Fruit fly (Drosophila melanogaster) whole organism, embryonic: Measurements from ENCODE around the gene BtbVII.

Experiments
- CG10979 ChIP-seq: fragments of 200-800 bp; sonication (Bioruptor generic); optimal IDR thresholded peaks from 2 replicates; lab custom pipeline; 2018; ENCODE audit warnings: missing biosample characterization, mild to moderate bottlenecking, missing genetic modification characterization, moderate library complexity
- CG11398 ChIP-seq: fragments of 200-800 bp; sonication (Bioruptor generic); optimal IDR thresholded peaks from 2 replicates; lab custom pipeline; 2016; ENCODE audit warnings: missing biosample characterization, missing genetic modification characterization
- CG11696 ChIP-seq: fragments of 200-800 bp; sonication (Bioruptor generic); IDR thresholded peaks from 2 replicates; pipeline ENCODE4 v1.3.6; 2022; ENCODE audit warnings: missing biosample characterization, missing genetic modification characterization
- CG12104 ChIP-seq: fragments of 200-800 bp; sonication (Bioruptor generic); optimal IDR thresholded peaks from 3 replicates; lab custom pipeline; 2016; ENCODE audit warnings: missing biosample characterization, missing genetic modification characterization
- CG12942 ChIP-seq: fragments of 200-800 bp; sonication (Bioruptor generic); optimal IDR thresholded peaks from 3 replicates; lab custom pipeline; 2016; ENCODE audit warnings: missing biosample characterization, missing genetic modification characterization
- CG13296 ChIP-seq: fragments of 200-800 bp; sonication (Bioruptor generic); optimal IDR thresholded peaks from 3 replicates; lab custom pipeline; 2018; ENCODE audit warnings: missing biosample characterization, mild to moderate bottlenecking, missing genetic modification characterization
- CG17186 ChIP-seq: fragments of 200-800 bp; sonication (Bioruptor generic); optimal IDR thresholded peaks from 3 replicates; lab custom pipeline; 2017; ENCODE audit warnings: missing biosample characterization, missing genetic modification reagents, missing genetic modification characterization
- CG18476 ChIP-seq: fragments of 200-800 bp; sonication (Bioruptor generic); optimal IDR thresholded peaks from 2 replicates; lab custom pipeline; 2016; ENCODE audit warnings: missing biosample characterization, mild to moderate bottlenecking, missing genetic modification characterization
- CG30431 ChIP-seq: fragments of 200-800 bp; sonication (Bioruptor generic); optimal IDR thresholded peaks from 2 replicates; lab custom pipeline; 2017; ENCODE audit warnings: missing biosample characterization, missing genetic modification characterization
- CG31388 ChIP-seq: fragments of 200-800 bp; sonication (Bioruptor generic); optimal IDR thresholded peaks from 2 replicates; lab custom pipeline; 2016; ENCODE audit warnings: missing biosample characterization, missing genetic modification characterization
- CG33557 ChIP-seq: fragments of 200-800 bp; sonication (Bioruptor generic); optimal IDR thresholded peaks from 2 replicates; lab custom pipeline; 2019; ENCODE audit warnings: missing biosample characterization, mild to moderate bottlenecking, missing genetic modification characterization, moderate library complexity
- CG34422 ChIP-seq: fragments of 200-800 bp; sonication (Bioruptor generic); IDR thresholded peaks from 3 replicates; pipeline ENCODE4 v1.3.6; 2022; ENCODE audit warnings: missing biosample characterization, missing genetic modification characterization
- CG4404 ChIP-seq: fragments of 200-800 bp; sonication (Bioruptor generic); IDR thresholded peaks from 2 replicates; pipeline ENCODE4 v1.3.6; 2022; ENCODE audit warnings: missing biosample characterization, missing genetic modification characterization
- CG6175 ChIP-seq: fragments of 200-800 bp; sonication (Bioruptor generic); IDR thresholded peaks from 3 replicates; pipeline ENCODE4 v1.3.6; 2022; ENCODE audit warnings: missing biosample characterization, missing genetic modification characterization
- CG7372 ChIP-seq: fragments of 200-800 bp; sonication (Bioruptor generic); IDR thresholded peaks from 2 replicates; pipeline ENCODE4 v1.3.6; 2022; ENCODE audit warnings: missing biosample characterization, missing genetic modification characterization
- CG9727 ChIP-seq: fragments of 200-800 bp; sonication (Bioruptor generic); optimal IDR thresholded peaks from 3 replicates; lab custom pipeline; 2017; ENCODE audit warnings: missing biosample characterization, mild to moderate bottlenecking, missing genetic modification characterization
- CG9932 ChIP-seq: fragments of 200-800 bp; sonication (Bioruptor generic); IDR thresholded peaks from 2 replicates; pipeline ENCODE4 v1.3.6; 2022; ENCODE audit warnings: missing biosample characterization, missing genetic modification characterization
- CHES-1-like ChIP-seq: fragments of 200-800 bp; sonication (Bioruptor generic); optimal IDR thresholded peaks from 2 replicates; lab custom pipeline; 2016; ENCODE audit warnings: missing biosample characterization, missing genetic modification characterization
- CTCF ChIP-seq: fragments of 200-800 bp; sonication (Bioruptor generic); optimal IDR thresholded peaks from 2 replicates; lab custom pipeline; 2017; ENCODE audit warnings: missing biosample characterization, mild to moderate bottlenecking, missing genetic modification characterization, moderate library complexity
- Dbx ChIP-seq: fragments of 200-800 bp; sonication (Bioruptor generic); IDR thresholded peaks from 3 replicates; pipeline ENCODE4 v1.3.6; 2022; ENCODE audit warnings: missing biosample characterization, missing genetic modification characterization
- Dek ChIP-seq: fragments of 200-800 bp; sonication (Bioruptor generic); optimal IDR thresholded peaks from 3 replicates; lab custom pipeline; 2019; ENCODE audit warnings: missing biosample characterization, mild to moderate bottlenecking, missing genetic modification characterization, moderate library complexity
- Dfd ChIP-seq, 2 experiments: fragments of >200 bp; optimal IDR thresholded peaks; 2 replicates each; lab custom pipeline; 2017; ENCODE audit warnings: missing biosample characterization in 2 of 2, missing genetic modification characterization in 2 of 2
- Doc2 ChIP-seq: fragments of 200-800 bp; sonication (Bioruptor generic); IDR thresholded peaks from 2 replicates; pipeline ENCODE4 v1.3.6; 2022; ENCODE audit warnings: missing biosample characterization, missing genetic modification characterization
- Fer3 ChIP-seq: fragments of 200-800 bp; sonication (Bioruptor generic); optimal IDR thresholded peaks from 2 replicates; lab custom pipeline; 2018; ENCODE audit warnings: missing biosample characterization, mild to moderate bottlenecking, missing genetic modification characterization, moderate library complexity
- Jarid2 ChIP-seq: fragments of 200-800 bp; sonication (Bioruptor generic); optimal IDR thresholded peaks from 3 replicates; lab custom pipeline; 2017; ENCODE audit warnings: mild to moderate bottlenecking, missing biosample characterization, missing genetic modification reagents, missing genetic modification characterization
- Scr ChIP-seq: fragments of 200-800 bp; sonication (Bioruptor generic); IDR thresholded peaks from 2 replicates; pipeline ENCODE4 v1.3.6; 2022; ENCODE audit warnings: missing biosample characterization, missing genetic modification characterization; ENCODE audit not compliant: partially characterized antibody
- Sox100B ChIP-seq: fragments of 200-800 bp; sonication (Bioruptor generic); optimal IDR thresholded peaks from 3 replicates; lab custom pipeline; 2018; ENCODE audit warnings: missing biosample characterization, mild to moderate bottlenecking, missing genetic modification characterization
- Taf1 ChIP-seq: fragments of 200-800 bp; sonication (Bioruptor generic); IDR thresholded peaks from 2 replicates; pipeline ENCODE4 v1.3.6; 2022; ENCODE audit warnings: missing biosample characterization, missing genetic modification characterization
- Xrp1 ChIP-seq: fragments of 200-800 bp; sonication (Bioruptor generic); IDR thresholded peaks from 2 replicates; pipeline ENCODE4 v1.3.6; 2022; ENCODE audit warnings: missing biosample characterization, missing genetic modification characterization
- amos ChIP-seq: fragments of 200-800 bp; sonication (Bioruptor generic); IDR thresholded peaks from 2 replicates; pipeline ENCODE4 v1.3.6; 2022; ENCODE audit warnings: missing biosample characterization, missing genetic modification characterization; ENCODE audit not compliant: partially characterized antibody
- az2 ChIP-seq: fragments of 200-800 bp; sonication (Bioruptor generic); optimal IDR thresholded peaks from 3 replicates; lab custom pipeline; 2016; ENCODE audit warnings: missing biosample characterization, missing genetic modification characterization
- caup ChIP-seq: fragments of 200-800 bp; sonication (Bioruptor generic); optimal IDR thresholded peaks from 3 replicates; lab custom pipeline; 2017; ENCODE audit warnings: missing biosample characterization, mild to moderate bottlenecking, missing genetic modification characterization, moderate library complexity; ENCODE audit not compliant: severe bottlenecking
- en ChIP-seq: fragments of 200-800 bp; sonication (Bioruptor generic); optimal IDR thresholded peaks from 2 replicates; lab custom pipeline; 2016; ENCODE audit warnings: missing biosample characterization, missing genetic modification characterization
- grn ChIP-seq: fragments of 200-800 bp; sonication (Bioruptor generic); optimal IDR thresholded peaks from 3 replicates; lab custom pipeline; 2017; ENCODE audit warnings: missing biosample characterization, missing genetic modification characterization
- ken ChIP-seq: fragments of 200-800 bp; sonication (Bioruptor generic); IDR thresholded peaks from 3 replicates; pipeline ENCODE4 v1.3.6; 2022; ENCODE audit warnings: missing biosample characterization, missing genetic modification characterization
- knrl ChIP-seq: fragments of 200-800 bp; sonication (Bioruptor generic); IDR thresholded peaks from 3 replicates; pipeline ENCODE4 v1.3.6; 2022; ENCODE audit warnings: missing biosample characterization, missing genetic modification characterization; ENCODE audit not compliant: partially characterized antibody
- mirr ChIP-seq: fragments of 200-800 bp; sonication (Bioruptor generic); optimal IDR thresholded peaks from 3 replicates; lab custom pipeline; 2018; ENCODE audit warnings: missing biosample characterization, mild to moderate bottlenecking, missing genetic modification characterization
- org-1 ChIP-seq: fragments of 200-800 bp; sonication (Bioruptor generic); optimal IDR thresholded peaks from 2 replicates; lab custom pipeline; 2017; ENCODE audit warnings: missing biosample characterization, missing genetic modification characterization
- peb ChIP-seq: fragments of 200-800 bp; sonication (Bioruptor generic); IDR thresholded peaks from 2 replicates; pipeline ENCODE4 v1.3.6; 2022; ENCODE audit warnings: missing biosample characterization, missing genetic modification characterization
- pnt ChIP-seq: fragments of 200-800 bp; sonication (Bioruptor generic); optimal IDR thresholded peaks from 3 replicates; lab custom pipeline; 2016; ENCODE audit warnings: missing biosample characterization, missing genetic modification characterization
- pzg ChIP-seq: fragments of 200-800 bp; sonication (Bioruptor generic); optimal IDR thresholded peaks from 3 replicates; lab custom pipeline; 2018; ENCODE audit warnings: missing biosample characterization, mild to moderate bottlenecking, missing genetic modification characterization, moderate library complexity
- seq ChIP-seq: fragments of 200-800 bp; sonication (Bioruptor generic); IDR thresholded peaks from 2 replicates; pipeline ENCODE4 v1.3.6; 2022; ENCODE audit warnings: missing biosample characterization, missing genetic modification characterization
- sisA ChIP-seq: fragments of 200-800 bp; sonication (Bioruptor generic); IDR thresholded peaks from 2 replicates; pipeline ENCODE4 v1.3.6; 2022; ENCODE audit warnings: missing biosample characterization, missing genetic modification characterization
- ssp ChIP-seq: fragments of 200-800 bp; sonication (Bioruptor generic); IDR thresholded peaks from 2 replicates; pipeline ENCODE4 v1.3.6; 2022; ENCODE audit warnings: missing biosample characterization, missing genetic modification characterization
- tgo ChIP-seq: fragments of 200-800 bp; sonication (Bioruptor generic); IDR thresholded peaks from 3 replicates; pipeline ENCODE4 v1.3.6; 2022; ENCODE audit warnings: missing biosample characterization, missing genetic modification characterization
- tna ChIP-seq: fragments of 200-800 bp; sonication (Bioruptor generic); IDR thresholded peaks from 2 replicates; pipeline ENCODE4 v1.3.6; 2022; ENCODE audit warnings: missing biosample characterization, missing genetic modification characterization; ENCODE audit not compliant: partially characterized antibody
- unpg ChIP-seq: fragments of 200-800 bp; sonication (Bioruptor generic); optimal IDR thresholded peaks from 3 replicates; lab custom pipeline; 2018; ENCODE audit warnings: missing biosample characterization, mild to moderate bottlenecking, missing genetic modification characterization, moderate library complexity
- vfl ChIP-seq: fragments of 200-800 bp; sonication (Bioruptor generic); optimal IDR thresholded peaks from 2 replicates; lab custom pipeline; 2016; ENCODE audit warnings: missing biosample characterization, missing genetic modification characterization
- yki ChIP-seq: fragments of >200 bp; optimal IDR thresholded peaks from 3 replicates; lab custom pipeline; 2018

BtbVII gene

DNA sequence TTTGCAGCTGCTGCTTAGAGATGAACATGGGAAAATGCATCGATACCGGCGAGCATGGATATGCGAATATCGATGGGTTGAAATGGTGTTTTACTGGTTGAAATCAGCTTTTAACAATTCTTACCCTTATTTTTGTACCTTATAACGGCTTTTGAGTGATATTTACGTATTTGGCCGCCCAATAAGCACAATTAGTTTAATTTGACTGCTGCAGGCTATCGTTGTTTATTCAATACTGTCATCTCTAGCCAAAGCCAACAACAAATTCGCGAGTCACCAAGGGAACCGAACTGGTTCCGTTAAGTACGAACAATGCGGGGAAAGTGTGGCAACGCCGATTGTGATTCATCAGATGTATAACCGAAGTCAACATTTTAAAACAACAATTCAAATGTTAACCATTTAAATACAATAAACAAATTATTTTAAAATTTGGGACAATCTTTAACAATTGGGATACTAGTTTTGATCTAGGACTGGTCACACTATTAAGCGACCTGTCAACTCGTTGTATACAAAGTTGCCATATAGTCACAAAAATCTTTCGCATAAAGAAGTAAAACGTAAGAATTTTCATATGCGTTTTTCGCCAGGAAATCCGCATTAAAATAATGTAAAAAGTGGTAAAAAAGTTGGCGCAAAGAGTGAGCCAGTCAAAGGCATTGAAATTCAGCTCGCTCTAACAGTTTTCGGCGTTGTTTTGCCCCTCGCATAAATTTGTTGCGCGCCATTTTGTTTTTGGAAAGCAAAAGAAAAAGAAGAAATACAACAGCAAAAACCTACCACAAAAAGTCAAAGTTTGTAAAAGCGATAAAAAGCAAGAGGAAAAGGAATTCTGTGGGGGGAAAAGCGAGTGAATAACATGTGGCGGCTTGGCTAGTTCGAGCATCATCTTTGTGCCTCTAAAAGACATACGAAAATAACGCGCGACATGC, at the start of gene BtbVII, which contains the start of gene Usp5 (continued):
- TF ChIP-seq tgo (GFP tag; lab: Robert Waterston, UW), result peak; percentile 60; the same call in 1 of the 3 replicates
- TF ChIP-seq CTCF (GFP tag; lab: Kevin White, UChicago), result no peak
- TF ChIP-seq Scr (GFP tag; lab: Robert Waterston, UW), result peak; percentile 99
- no peak for TF ChIP-seq seq (GFP tag; lab: Robert Waterston, UW)
- TF ChIP-seq Fer3 (tag; lab: Kevin White, UChicago), result peak; percentile 50
- no peak for TF ChIP-seq CG17186 (GFP tag; lab: Kevin White, UChicago)
- no peak for TF ChIP-seq CG7372 (GFP tag; lab: Robert Waterston, UW)
- TF ChIP-seq pzg (GFP tag; lab: Kevin White, UChicago), result peak; percentile 91
- TF ChIP-seq CG11398 (GFP tag; lab: Kevin White, UChicago), result peak; percentile 29
- peak; percentile 62 for TF ChIP-seq mirr (GFP tag; lab: Kevin White, UChicago)
- TF ChIP-seq Jarid2, result no peak
- TF ChIP-seq Xrp1 (GFP tag; lab: Robert Waterston, UW), result peak; percentile 71
- TF ChIP-seq CHES-1-like (GFP tag; lab: Kevin White, UChicago), result peak; percentile 62
- peak; percentile 54 for TF ChIP-seq ssp (GFP tag; lab: Robert Waterston, UW)
- TF ChIP-seq CG4404 (GFP tag; lab: Robert Waterston, UW), result peak; percentile 50; the same call in 1 of the 2 replicates
- peak; percentile 86 for TF ChIP-seq tna (GFP tag; lab: Robert Waterston, UW)
- TF ChIP-seq unpg, result peak; percentile 51
- TF ChIP-seq CG12942 (GFP tag; lab: Kevin White, UChicago), result peak; percentile 50
- TF ChIP-seq CG6175 (GFP tag; lab: Robert Waterston, UW), result no peak
- no peak for TF ChIP-seq Dfd (GFP tag; optimal IDR thresholded peaks at IDR 0.05; lab: Kevin White, UChicago)
- TF ChIP-seq CG31388 (GFP tag; lab: Kevin White, UChicago), result no peak
- peak; percentile 64 for TF ChIP-seq az2 (GFP tag; lab: Kevin White, UChicago)
- TF ChIP-seq Sox100B, result no peak
- no peak for TF ChIP-seq yki (lab: Kevin White, UChicago)
- TF ChIP-seq grn (GFP tag; lab: Kevin White, UChicago), result no peak
- peak; percentile 50 for TF ChIP-seq CG33557 (GFP tag; lab: Kevin White, UChicago)
- TF ChIP-seq sisA, result peak; percentile 59
- TF ChIP-seq Dbx, result peak; percentile 68
- TF ChIP-seq CG10979, result peak; percentile 34
- TF ChIP-seq knrl, result peak; percentile 96
- TF ChIP-seq caup (GFP tag; lab: Kevin White, UChicago), result peak; percentile 34
- peak; percentile 86; the same call in 1 of the 3 replicates for TF ChIP-seq CG34422 (GFP tag; lab: Robert Waterston, UW)
- peak; percentile 55 for TF ChIP-seq pnt
- peak; percentile 86 for TF ChIP-seq CG9932 (GFP tag; lab: Robert Waterston, UW)
- no peak for TF ChIP-seq ken
- TF ChIP-seq CG18476 (GFP tag; lab: Kevin White, UChicago), result peak; percentile 9
- TF ChIP-seq org-1 (GFP tag; lab: Kevin White, UChicago), result peak; percentile 8
- peak; percentile 65 for TF ChIP-seq CG9727 (GFP tag; lab: Kevin White, UChicago)
- TF ChIP-seq Dek (tag; lab: Kevin White, UChicago), result peak; percentile 46
- no peak for TF ChIP-seq en (GFP tag; lab: Kevin White, UChicago)
- no peak for TF ChIP-seq Doc2
- TF ChIP-seq CG30431 (GFP tag; lab: Kevin White, UChicago), result peak; percentile 6
- peak; percentile 39 for TF ChIP-seq CG13296 (GFP tag; lab: Kevin White, UChicago)
- no peak for TF ChIP-seq CG12104 (GFP tag; lab: Kevin White, UChicago)
- TF ChIP-seq vfl (GFP tag; lab: Kevin White, UChicago), result peak; percentile 51
- 0 out of 2 replicates have a peak, but pooled peaks have one; percentile 17 for TF ChIP-seq peb (GFP tag; lab: Robert Waterston, UW)
- TF ChIP-seq amos (GFP tag; lab: Robert Waterston, UW), result peak; percentile 90
- TF ChIP-seq CG11696 (GFP tag; lab: Robert Waterston, UW), result 0 out of 2 replicates have a peak, but pooled peaks have one; percentile 33
- peak; percentile 48 for TF ChIP-seq Taf1 (GFP tag; lab: Robert Waterston, UW)
